Fruit fly (Drosophila melanogaster) whole organism, wandering third instar larva: Measurements from ENCODE around the gene Gr21a.

ENCODE experiments used
- Abd-B ChIP-seq: fragments of >200 bp; optimal IDR thresholded peaks from 2 replicates; lab custom pipeline; 2017; ENCODE audit warnings: missing biosample characterization, missing genetic modification characterization
- CG32264 ChIP-seq: fragments of 200-800 bp; sonication (Bioruptor generic); optimal IDR thresholded peaks from 2 replicates; lab custom pipeline; 2016; ENCODE audit warnings: missing biosample characterization, missing genetic modification characterization
- CG9705 ChIP-seq: fragments of 200-800 bp; sonication (Bioruptor generic); optimal IDR thresholded peaks from 2 replicates; lab custom pipeline; 2018; ENCODE audit warnings: missing biosample characterization, mild to moderate bottlenecking, missing genetic modification characterization
- Dfd ChIP-seq: fragments of >200 bp; optimal IDR thresholded peaks from 2 replicates; lab custom pipeline; 2017; ENCODE audit warnings: missing biosample characterization, missing genetic modification characterization
- Hnf4 ChIP-seq: fragments of 200-800 bp; sonication (Bioruptor generic); optimal IDR thresholded peaks from 2 replicates; lab custom pipeline; 2016; ENCODE audit warnings: missing biosample characterization, mild to moderate bottlenecking, missing genetic modification characterization
- Hr78 ChIP-seq: fragments of >200 bp; optimal IDR thresholded peaks from 2 replicates; lab custom pipeline; 2017; ENCODE audit warnings: missing biosample characterization, missing genetic modification characterization
- Hr83 ChIP-seq: fragments of 200-300 bp; sonication (Bioruptor generic); optimal IDR thresholded peaks from 2 replicates; lab custom pipeline; 2016; ENCODE audit warnings: missing biosample characterization, mild to moderate bottlenecking, missing genetic modification characterization, moderate library complexity; ENCODE audit not compliant: poor library complexity, severe bottlenecking
- Jra ChIP-seq: sonication (Bioruptor generic); optimal IDR thresholded peaks from 2 replicates; lab custom pipeline; 2016; ENCODE audit warnings: missing biosample characterization, missing genetic modification characterization
- Mio ChIP-seq: sonication (Bioruptor generic); optimal IDR thresholded peaks from 2 replicates; lab custom pipeline; 2016; ENCODE audit warnings: missing biosample characterization, missing genetic modification characterization
- Myc ChIP-seq: fragments of >200 bp; optimal IDR thresholded peaks from 2 replicates; lab custom pipeline; 2017
- N ChIP-seq: fragments of >200 bp; optimal IDR thresholded peaks from 2 replicates; lab custom pipeline; 2018; ENCODE audit warnings: missing biosample characterization, missing external identifiers, missing genetic modification characterization
- OdsH ChIP-seq: fragments of 200-800 bp; sonication (Bioruptor generic); optimal IDR thresholded peaks from 2 replicates; lab custom pipeline; 2016; ENCODE audit warnings: missing biosample characterization, mild to moderate bottlenecking, missing genetic modification characterization
- Rel ChIP-seq, 2 experiments: fragments of 200-800 bp; sonication (Bioruptor generic) in 1 of 2; optimal IDR thresholded peaks; 2 replicates in 1 of 2; 3 replicates in 1 of 2; lab custom pipeline; 2016 to 2019; ENCODE audit warnings: mild to moderate bottlenecking in 2 of 2, missing biosample characterization in 2 of 2, missing genetic modification characterization in 2 of 2, moderate library complexity in 1 of 2
- Sp1 ChIP-seq: fragments of 200-800 bp; sonication (Bioruptor generic); optimal IDR thresholded peaks from 3 replicates; lab custom pipeline; 2019; ENCODE audit warnings: missing biosample characterization, mild to moderate bottlenecking, missing genetic modification characterization, moderate library complexity
- Vsx2 ChIP-seq: fragments of 200-300, 225-300 bp; sonication (Bioruptor generic); optimal IDR thresholded peaks from 2 replicates; lab custom pipeline; 2018; ENCODE audit warnings: missing biosample characterization, missing genetic modification characterization; ENCODE audit not compliant: partially characterized antibody
- br ChIP-seq: fragments of 200-800 bp; sonication (Bioruptor generic); optimal IDR thresholded peaks from 2 replicates; lab custom pipeline; 2016; ENCODE audit warnings: missing biosample characterization, missing genetic modification characterization
- brk ChIP-seq: fragments of 200-800 bp; sonication (Bioruptor generic); optimal IDR thresholded peaks from 2 replicates; lab custom pipeline; 2016; ENCODE audit warnings: missing biosample characterization, mild to moderate bottlenecking, missing genetic modification characterization
- dl ChIP-seq, 2 experiments: fragments of 175-275, 200-275 bp in 1 of 2; fragments of 200-275 bp in 1 of 2; sonication (Bioruptor generic); optimal IDR thresholded peaks; lab custom pipeline; 2018; ENCODE audit warnings: mild to moderate bottlenecking in 2 of 2, missing biosample characterization in 2 of 2, missing genetic modification characterization in 2 of 2, moderate library complexity in 2 of 2; ENCODE audit not compliant: partially characterized antibody in 2 of 2, insufficient read depth in 1 of 2
- dmrt93B ChIP-seq: fragments of 200-800 bp; sonication (Bioruptor generic); optimal IDR thresholded peaks from 2 replicates; lab custom pipeline; 2018; ENCODE audit warnings: missing biosample characterization, mild to moderate bottlenecking, missing genetic modification characterization
- dsf ChIP-seq: sonication (Bioruptor generic); optimal IDR thresholded peaks from 2 replicates; lab custom pipeline; 2016; ENCODE audit warnings: missing biosample characterization, missing genetic modification characterization, borderline replicate concordance
- foxo ChIP-seq, 2 experiments: fragments of 200-800 bp; sonication (Bioruptor generic); optimal IDR thresholded peaks; 2 replicates in 1 of 2; 3 replicates in 1 of 2; lab custom pipeline; 2016 to 2017; ENCODE audit warnings: missing biosample characterization in 2 of 2, missing genetic modification characterization in 2 of 2
- fru ChIP-seq: fragments of 200-800 bp; sonication (Bioruptor generic); optimal IDR thresholded peaks from 3 replicates; lab custom pipeline; 2016; ENCODE audit warnings: missing biosample characterization, mild to moderate bottlenecking, missing genetic modification characterization
- h ChIP-seq: fragments of 200-800 bp; sonication (Bioruptor generic); optimal IDR thresholded peaks from 3 replicates; lab custom pipeline; 2016; ENCODE audit warnings: missing biosample characterization, mild to moderate bottlenecking, missing genetic modification characterization
- jim ChIP-seq: fragments of 175-275, 200-325 bp; sonication (Bioruptor generic); optimal IDR thresholded peaks from 2 replicates; lab custom pipeline; 2016; ENCODE audit warnings: missing biosample characterization, mild to moderate bottlenecking, missing genetic modification characterization
- pan ChIP-seq: fragments of >200 bp; optimal IDR thresholded peaks from 2 replicates; lab custom pipeline; 2017
- psq ChIP-seq: fragments of 200-800 bp; sonication (Bioruptor generic); optimal IDR thresholded peaks from 3 replicates; lab custom pipeline; 2017; ENCODE audit warnings: missing biosample characterization, mild to moderate bottlenecking, missing genetic modification characterization, moderate library complexity
- rgr ChIP-seq: fragments of 200-800 bp; sonication (Bioruptor generic); optimal IDR thresholded peaks from 3 replicates; lab custom pipeline; 2016; ENCODE audit warnings: missing biosample characterization, mild to moderate bottlenecking, missing genetic modification characterization
- sage ChIP-seq: fragments of 200-800 bp; sonication (Bioruptor generic); optimal IDR thresholded peaks from 2 replicates; lab custom pipeline; 2016; ENCODE audit warnings: missing biosample characterization, mild to moderate bottlenecking, missing genetic modification characterization
- sv ChIP-seq: fragments of 200-800 bp; sonication (Bioruptor generic); optimal IDR thresholded peaks from 3 replicates; lab custom pipeline; 2016; ENCODE audit warnings: missing biosample characterization, missing genetic modification characterization
- tai ChIP-seq: sonication (Bioruptor generic); optimal IDR thresholded peaks from 2 replicates; lab custom pipeline; 2016; ENCODE audit warnings: missing biosample characterization, missing genetic modification characterization
- usp ChIP-seq: fragments of >200 bp; optimal IDR thresholded peaks from 2 replicates; lab custom pipeline; 2017; ENCODE audit warnings: missing biosample characterization, missing genetic modification characterization

The Gr21a gene

dm6 chr2L:740031-740430 is 40.3 kb upstream of the Gr21a start:
- TF ChIP-seq N (GFP tag; lab: Kevin White, UChicago): peak; percentile 61
- peak; percentile 13 for TF ChIP-seq Myc (lab: Kevin White, UChicago)
- no peak for TF ChIP-seq Vsx2 (GFP tag; lab: Kevin White, UChicago)
- no peak for TF ChIP-seq Sp1
- no peak for TF ChIP-seq fru (GFP tag; lab: Kevin White, UChicago)
- TF ChIP-seq OdsH: no peak

DNA sequence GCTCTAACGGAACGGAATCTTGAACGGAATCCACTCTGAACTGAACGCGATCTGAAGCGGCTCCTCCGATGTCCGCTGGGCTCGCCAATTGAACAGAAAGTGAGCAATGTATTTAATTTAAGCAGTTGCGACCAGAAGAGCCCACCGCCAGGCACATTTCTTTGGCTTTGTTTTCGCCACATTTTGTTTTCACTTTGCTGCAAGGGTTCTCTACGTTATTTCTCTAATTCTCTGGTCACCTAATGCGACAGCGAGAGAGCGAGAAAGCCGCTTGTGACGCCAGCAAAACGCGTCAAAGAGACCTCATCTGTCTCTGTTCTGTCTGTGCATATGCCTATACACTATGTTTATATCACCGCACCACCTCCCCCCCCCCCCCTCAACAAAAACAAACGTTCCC is 36.0 kb upstream of the Gr21a start, which contains the start of gene Eaat2:
Eaat2 (minus strand) TSS at position 101 of the 400 bp plus-strand sequence.
- TF ChIP-seq fru (GFP tag; lab: Kevin White, UChicago) (no peak), Rel (GFP tag; optimal IDR thresholded peaks at IDR 0.05; lab: Kevin White, UChicago) (no peak), Rel (tag; optimal IDR thresholded peaks at IDR 0.05; lab: Kevin White, UChicago) (no peak), pan (lab: Kevin White, UChicago) (no peak), Hr78 (no peak), dmrt93B (GFP tag; lab: Kevin White, UChicago) (no peak), CG9705 (GFP tag; lab: Kevin White, UChicago) (no peak), tai (GFP tag; lab: Kevin White, UChicago) (no peak), Jra (GFP tag; lab: Kevin White, UChicago) (no peak)

dm6 chr2L:745785-746184 is 34.5 kb upstream of the Gr21a start:
- TF ChIP-seq jim (GFP tag; lab: Kevin White, UChicago) (no peak), Hnf4 (GFP tag; lab: Kevin White, UChicago) (no peak), psq (GFP tag; lab: Kevin White, UChicago) (no peak), CG32264 (GFP tag; lab: Kevin White, UChicago) (no peak), rgr (GFP tag; lab: Kevin White, UChicago) (no peak), brk (GFP tag; lab: Kevin White, UChicago) (no peak), Dfd (no peak), Abd-B (GFP tag; lab: Kevin White, UChicago) (no peak), N (GFP tag; lab: Kevin White, UChicago) (no peak), Hr83 (GFP tag; lab: Kevin White, UChicago) (no peak), sv (GFP tag; lab: Kevin White, UChicago) (no peak), h (no peak), Jra (GFP tag; lab: Kevin White, UChicago) (no peak)

dm6 chr2L:749645-750044 is 30.6 kb upstream of the Gr21a start, which contains the start of gene GABA-B-R3:
Gene GABA-B-R3 (plus strand): TSS chr2L:749945.
- TF ChIP-seq usp (GFP tag; lab: Kevin White, UChicago): no peak
- no peak for TF ChIP-seq OdsH
- TF ChIP-seq sage (GFP tag; lab: Kevin White, UChicago): no peak
- no peak for TF ChIP-seq Dfd
- TF ChIP-seq Hr83 (GFP tag; lab: Kevin White, UChicago): no peak
- TF ChIP-seq tai (GFP tag; lab: Kevin White, UChicago): no peak
- TF ChIP-seq foxo (GFP tag; optimal IDR thresholded peaks at IDR 0.05; lab: Kevin White, UChicago): no peak
- TF ChIP-seq Vsx2 (GFP tag; lab: Kevin White, UChicago): no peak
- TF ChIP-seq jim (GFP tag; lab: Kevin White, UChicago): no peak
- TF ChIP-seq dl (GFP tag; optimal IDR thresholded peaks at IDR 0.05; lab: Kevin White, UChicago; ENCODE audit: insufficient read depth in 1 of 2, partially characterized antibody in 2 of 2): no peak
- no peak for TF ChIP-seq dsf (GFP tag; lab: Kevin White, UChicago)
- TF ChIP-seq Jra (GFP tag; lab: Kevin White, UChicago): no peak
- TF ChIP-seq Abd-B (GFP tag; lab: Kevin White, UChicago): no peak
- no peak for TF ChIP-seq CG9705 (GFP tag; lab: Kevin White, UChicago)
- TF ChIP-seq sv (GFP tag; lab: Kevin White, UChicago): no peak
- TF ChIP-seq dmrt93B (GFP tag; lab: Kevin White, UChicago): no peak

DNA sequence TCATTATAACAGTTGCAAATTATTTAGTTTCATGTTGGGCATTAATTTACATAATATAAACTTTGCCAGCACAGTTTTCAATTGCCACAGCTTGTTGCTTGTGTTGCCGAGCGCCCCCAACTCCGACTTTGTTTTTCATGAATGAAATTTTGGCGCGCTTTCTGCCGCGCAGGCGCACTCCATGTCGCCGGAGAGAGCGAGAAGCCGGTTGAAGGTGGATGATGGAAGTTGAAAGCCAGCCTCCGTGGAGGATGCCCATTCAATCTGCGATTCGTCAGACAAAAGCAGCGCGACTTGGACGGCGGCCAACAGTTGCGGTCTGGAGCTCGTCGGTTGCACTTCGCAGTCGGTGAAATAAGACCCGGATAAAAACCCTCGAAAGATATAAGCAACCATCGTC is 30.0 kb upstream of the Gr21a start:
- TF ChIP-seq psq (GFP tag; lab: Kevin White, UChicago) (no peak), Jra (GFP tag; lab: Kevin White, UChicago) (no peak), Vsx2 (GFP tag; lab: Kevin White, UChicago) (no peak), brk (GFP tag; lab: Kevin White, UChicago) (no peak), br (GFP tag; lab: Kevin White, UChicago) (no peak), CG9705 (GFP tag; lab: Kevin White, UChicago) (no peak), rgr (GFP tag; lab: Kevin White, UChicago) (no peak), sage (GFP tag; lab: Kevin White, UChicago) (no peak), foxo (GFP tag; optimal IDR thresholded peaks at IDR 0.05; lab: Kevin White, UChicago) (no peak), pan (lab: Kevin White, UChicago) (no peak), Mio (GFP tag; lab: Kevin White, UChicago) (no peak), jim (GFP tag; lab: Kevin White, UChicago) (no peak), OdsH (no peak), dmrt93B (GFP tag; lab: Kevin White, UChicago) (no peak), h (no peak), usp (GFP tag; lab: Kevin White, UChicago) (no peak), dl (GFP tag; optimal IDR thresholded peaks at IDR 0.05; lab: Kevin White, UChicago; ENCODE audit: insufficient read depth in 1 of 2, partially characterized antibody in 2 of 2) (no peak), Hr78 (no peak), Sp1 (no peak), Dfd (no peak)
